Worm (Caenorhabditis elegans) whole organism, early embryonic: Measurements from ENCODE around the gene C28D4.10.

Experiments used
- B0310.2 ChIP-seq: sonication (generic microtip); optimal IDR thresholded peaks from 2 replicates; lab custom pipeline; 2016; ENCODE audit warnings: mild to moderate bottlenecking, missing genetic modification characterization, missing compliant biosample characterization
- F13C5.2 ChIP-seq: sonication (generic microtip); optimal IDR thresholded peaks from 2 replicates; lab custom pipeline; 2017; ENCODE audit warnings: mild to moderate bottlenecking, missing genetic modification characterization, inconsistent platforms, missing compliant biosample characterization
- aly-1 ChIP-seq: sonication (generic microtip); optimal IDR thresholded peaks from 2 replicates; lab custom pipeline; 2016; ENCODE audit warnings: missing genetic modification characterization, missing compliant biosample characterization
- ama-1 ChIP-seq: fragments of 150-350 bp; optimal IDR thresholded peaks from 2 replicates; lab custom pipeline; 2014
- ceh-13 ChIP-seq: fragments of 200-800 bp; sonication (Bioruptor generic); optimal IDR thresholded peaks from 2 replicates; lab custom pipeline; 2018; ENCODE audit warnings: mild to moderate bottlenecking, missing genetic modification characterization, missing compliant biosample characterization
- ceh-36 ChIP-seq: sonication (generic microtip); optimal IDR thresholded peaks from 2 replicates; lab custom pipeline; 2016; ENCODE audit warnings: missing genetic modification characterization, inconsistent platforms, missing compliant biosample characterization
- ets-7 ChIP-seq: sonication (generic microtip); optimal IDR thresholded peaks from 2 replicates; lab custom pipeline; 2016; ENCODE audit warnings: missing genotype, missing genetic modification characterization, missing compliant biosample characterization
- flt-1 ChIP-seq: fragments of 200-800 bp; sonication (Bioruptor generic); IDR thresholded peaks from 2 replicates; pipeline ENCODE4 v1.3.6; 2022; ENCODE audit warnings: missing genetic modification characterization, missing compliant biosample characterization
- hmbx-1 ChIP-seq: sonication (generic microtip); optimal IDR thresholded peaks from 2 replicates; lab custom pipeline; 2016; ENCODE audit warnings: mild to moderate bottlenecking, missing genetic modification characterization, missing compliant biosample characterization
- hmg-4 ChIP-seq: fragments of 200-800 bp; sonication (Bioruptor generic); optimal IDR thresholded peaks from 2 replicates; lab custom pipeline; 2018; ENCODE audit warnings: mild to moderate bottlenecking, missing genetic modification characterization, missing compliant biosample characterization
- hnd-1 ChIP-seq: sonication (generic microtip); optimal IDR thresholded peaks from 2 replicates; lab custom pipeline; 2016; ENCODE audit warnings: missing genetic modification characterization, missing compliant biosample characterization
- pes-1 ChIP-seq: fragments of 200-800 bp; sonication (Bioruptor generic); IDR thresholded peaks from 2 replicates; pipeline ENCODE4 v1.3.6; 2022; ENCODE audit warnings: missing genetic modification reagents, missing genetic modification characterization, missing compliant biosample characterization
- scrt-1 ChIP-seq: fragments of 200-800 bp; sonication (Bioruptor generic); IDR thresholded peaks from 2 replicates; pipeline ENCODE4 v1.3.6; 2022; ENCODE audit warnings: missing genetic modification characterization, missing compliant biosample characterization
- sea-1 ChIP-seq: fragments of 200-800 bp; sonication (Bioruptor generic); conservative IDR thresholded peaks from 2 replicates; pipeline ENCODE4 v1.3.6; 2022; ENCODE audit warnings: missing genetic modification characterization, missing compliant biosample characterization
- tbx-11 ChIP-seq: fragments of 200-800 bp; sonication (Bioruptor generic); IDR thresholded peaks from 2 replicates; pipeline ENCODE4 v1.3.6; 2022; ENCODE audit warnings: missing genetic modification characterization, missing compliant biosample characterization
- tbx-37 ChIP-seq: fragments of 200-800 bp; sonication (Bioruptor generic); conservative IDR thresholded peaks from 2 replicates; pipeline ENCODE4 v1.3.6; 2022; ENCODE audit warnings: missing genetic modification reagents, missing genetic modification characterization, missing compliant biosample characterization
- tra-4 ChIP-seq: sonication (generic microtip); optimal IDR thresholded peaks from 2 replicates; lab custom pipeline; 2017; ENCODE audit warnings: missing genetic modification characterization, missing compliant biosample characterization

The C28D4.10 gene

DNA sequence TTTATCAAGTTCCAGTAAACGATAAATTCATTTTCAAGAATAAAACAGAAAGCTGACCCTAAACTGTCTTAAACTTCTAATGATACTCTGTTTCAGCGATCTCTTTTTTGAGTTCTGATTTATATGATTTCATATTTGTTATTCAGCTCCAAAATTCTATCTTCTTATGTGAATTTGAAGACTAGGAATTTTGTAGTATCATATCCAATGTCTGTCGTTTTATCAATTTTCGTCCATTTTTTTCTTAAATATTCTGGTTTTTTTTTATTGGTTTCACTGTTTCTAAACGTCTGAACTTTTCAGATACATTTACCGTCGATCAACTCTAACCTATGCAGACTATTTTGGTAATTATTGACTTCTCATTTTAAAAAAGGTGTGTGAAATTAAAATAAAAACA lies 13.3 kb upstream of the C28D4.10 start, which contains the start of the genes nhr-138 and C28D4.18:
TSS of gene nhr-138 (plus strand) at position 304 of the 400 bp plus-strand sequence.
TSS of gene C28D4.18 (plus strand) at position 333 of the 400 bp plus-strand sequence.
- no peak for TF ChIP-seq scrt-1
- no peak for TF ChIP-seq hmbx-1 (tag; lab: Kevin White, UChicago)
- no peak for TF ChIP-seq tbx-11 (GFP tag; lab: Robert Waterston, UW)
- TF ChIP-seq sea-1 (GFP tag; lab: Robert Waterston, UW) = no peak
- TF ChIP-seq hmg-4 = no peak
- TF ChIP-seq pes-1 (GFP tag; lab: Robert Waterston, UW) = no peak
- no peak for TF ChIP-seq tra-4
- TF ChIP-seq F13C5.2 = no peak
- TF ChIP-seq B0310.2 (tag; lab: Kevin White, UChicago) = no peak
- no peak for TF ChIP-seq ets-7 (tag; lab: Kevin White, UChicago)
- TF ChIP-seq aly-1 = no peak
- no peak for TF ChIP-seq ceh-13 (GFP tag; lab: Kevin White, UChicago)
- no peak for TF ChIP-seq ceh-36 (tag; lab: Kevin White, UChicago)
- no peak for TF ChIP-seq tbx-37 (GFP tag; lab: Robert Waterston, UW)

- TF ChIP-seq sea-1 (GFP tag; lab: Robert Waterston, UW) (no peak), flt-1 (GFP tag; lab: Robert Waterston, UW) (no peak), ceh-36 (tag; lab: Kevin White, UChicago) (no peak), F13C5.2 (no peak), tbx-11 (GFP tag; lab: Robert Waterston, UW) (no peak), tra-4 (no peak), tbx-37 (GFP tag; lab: Robert Waterston, UW) (no peak), B0310.2 (tag; lab: Kevin White, UChicago) (no peak), hnd-1 (tag; lab: Kevin White, UChicago) (no peak), ets-7 (tag; lab: Kevin White, UChicago) (no peak), scrt-1 (no peak), ama-1 (no peak)
These were observed 12.8 kb upstream of the C28D4.10 start for ce11 chrIV:9725468-9725985.

DNA sequence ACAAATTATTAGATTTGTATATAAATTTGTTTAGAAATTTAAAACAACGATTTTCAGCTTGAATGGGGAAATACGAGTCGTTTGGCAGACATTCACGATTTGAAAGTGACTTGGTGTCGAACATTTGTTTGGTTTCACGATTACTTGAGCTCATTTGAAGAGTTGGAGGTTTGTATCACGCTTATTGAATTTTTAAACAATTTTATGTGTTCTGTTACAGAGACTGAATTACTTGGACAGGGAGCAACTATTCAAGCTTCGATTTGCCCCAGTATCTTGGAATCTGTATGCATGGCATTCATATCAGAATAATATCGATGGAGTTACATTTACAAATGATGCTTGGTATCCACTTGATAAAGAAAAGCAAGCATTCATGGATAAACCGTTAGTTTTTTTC lies 11.1 kb upstream of the C28D4.10 start:
- TF ChIP-seq tbx-11 (GFP tag; lab: Robert Waterston, UW) = no peak

DNA sequence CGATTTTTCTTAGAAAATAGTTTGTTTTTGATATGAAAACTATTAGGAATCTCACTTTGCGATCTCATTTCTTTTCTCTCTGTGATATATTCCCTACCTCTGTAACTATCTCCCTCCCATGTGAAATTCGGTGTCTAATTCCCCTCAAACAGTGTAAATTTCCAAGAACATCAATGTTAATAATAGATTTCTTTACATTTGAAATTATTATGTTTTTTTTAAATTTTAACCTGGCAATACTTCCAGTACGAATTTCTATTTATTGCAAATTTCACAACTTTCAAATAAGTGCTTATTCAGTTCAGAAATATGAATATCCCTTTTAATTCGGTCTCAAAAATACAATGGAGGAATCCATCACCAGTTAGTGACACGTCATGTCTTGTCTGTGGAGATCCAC lies 9.9 kb upstream of the C28D4.10 start, which contains the start of gene nhr-100:
TSS of gene nhr-100 (plus strand) at position 301 of the 400 bp plus-strand sequence.
- TF ChIP-seq pes-1 (GFP tag; lab: Robert Waterston, UW) = no peak
- no peak for TF ChIP-seq ceh-36 (tag; lab: Kevin White, UChicago)
- TF ChIP-seq F13C5.2 = no peak
- no peak for TF ChIP-seq B0310.2 (tag; lab: Kevin White, UChicago)
- TF ChIP-seq hnd-1 (tag; lab: Kevin White, UChicago) = no peak
- no peak for TF ChIP-seq hmbx-1 (tag; lab: Kevin White, UChicago)
- no peak for TF ChIP-seq tbx-11 (GFP tag; lab: Robert Waterston, UW)
- TF ChIP-seq ama-1 = no peak
- no peak for TF ChIP-seq hmg-4
- no peak for TF ChIP-seq sea-1 (GFP tag; lab: Robert Waterston, UW)
- no peak for TF ChIP-seq tbx-37 (GFP tag; lab: Robert Waterston, UW)

ce11 chrIV:9733904-9734303 lies 4.4 kb upstream of the C28D4.10 start:
- TF ChIP-seq tra-4 = no peak
- no peak for TF ChIP-seq ets-7 (tag; lab: Kevin White, UChicago)
- TF ChIP-seq hnd-1 (tag; lab: Kevin White, UChicago) = no peak
- no peak for TF ChIP-seq ceh-36 (tag; lab: Kevin White, UChicago)
- no peak for TF ChIP-seq hmg-4
- no peak for TF ChIP-seq tbx-11 (GFP tag; lab: Robert Waterston, UW)
- TF ChIP-seq tbx-37 (GFP tag; lab: Robert Waterston, UW) = no peak
- TF ChIP-seq pes-1 (GFP tag; lab: Robert Waterston, UW) = no peak
- no peak for TF ChIP-seq scrt-1
- TF ChIP-seq hmbx-1 (tag; lab: Kevin White, UChicago) = no peak
- no peak for TF ChIP-seq aly-1
- no peak for TF ChIP-seq ama-1
- TF ChIP-seq sea-1 (GFP tag; lab: Robert Waterston, UW) = no peak
- no peak for TF ChIP-seq F13C5.2
- TF ChIP-seq ceh-13 (GFP tag; lab: Kevin White, UChicago) = no peak

DNA sequence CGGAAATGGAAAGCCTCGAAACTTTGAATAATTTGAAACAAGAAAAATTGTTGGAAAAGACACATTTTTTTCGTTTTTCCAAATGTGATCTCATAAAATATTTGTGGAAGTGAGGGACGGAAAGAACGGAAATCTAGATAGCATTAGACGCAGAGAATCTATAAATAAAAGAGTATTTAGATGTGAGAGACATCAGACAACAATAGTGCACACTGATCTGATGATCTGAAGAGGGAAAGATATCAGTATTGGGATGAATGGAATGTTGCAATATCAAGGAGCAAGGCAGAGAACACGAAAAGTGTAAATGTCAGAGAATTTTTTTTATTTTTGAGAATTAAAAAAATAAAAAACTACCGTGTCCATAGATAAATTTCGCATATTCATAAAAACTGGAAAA lies 3.4 kb upstream of the C28D4.10 start:
- TF ChIP-seq ceh-36 (tag; lab: Kevin White, UChicago) = no peak
- TF ChIP-seq pes-1 (GFP tag; lab: Robert Waterston, UW) = no peak
- no peak for TF ChIP-seq tbx-37 (GFP tag; lab: Robert Waterston, UW)
- TF ChIP-seq hnd-1 (tag; lab: Kevin White, UChicago) = no peak
- TF ChIP-seq F13C5.2 = no peak
- TF ChIP-seq aly-1 = no peak
- no peak for TF ChIP-seq flt-1 (GFP tag; lab: Robert Waterston, UW)
- TF ChIP-seq sea-1 (GFP tag; lab: Robert Waterston, UW) = no peak
- TF ChIP-seq tra-4 = no peak
- no peak for TF ChIP-seq tbx-11 (GFP tag; lab: Robert Waterston, UW)
- no peak for TF ChIP-seq B0310.2 (tag; lab: Kevin White, UChicago)
- TF ChIP-seq scrt-1 = no peak
- TF ChIP-seq ceh-13 (GFP tag; lab: Kevin White, UChicago) = no peak
- TF ChIP-seq hmg-4 = no peak
- no peak for TF ChIP-seq ets-7 (tag; lab: Kevin White, UChicago)
- no peak for TF ChIP-seq ama-1
- TF ChIP-seq hmbx-1 (tag; lab: Kevin White, UChicago) = no peak

DNA sequence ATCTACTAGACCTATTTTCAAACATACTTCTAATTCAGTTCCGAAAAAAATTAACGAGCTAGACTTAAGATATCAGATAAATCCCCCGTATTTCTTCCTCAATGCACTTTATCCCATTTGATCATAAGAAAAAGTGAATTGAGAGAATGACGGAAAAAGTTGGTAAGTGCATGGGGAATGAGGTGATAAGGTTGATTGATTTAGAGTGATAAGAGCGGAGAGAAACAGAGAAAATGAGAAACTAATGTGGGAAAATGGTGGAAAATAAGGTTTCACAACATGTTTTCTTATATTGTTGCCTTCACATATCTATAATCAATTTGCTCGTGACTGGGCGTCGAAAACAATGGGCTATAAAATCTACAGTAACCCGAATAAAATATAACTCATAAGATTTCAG lies 2.5 kb upstream of the C28D4.10 start:
- TF ChIP-seq B0310.2 (tag; lab: Kevin White, UChicago) (no peak), aly-1 (no peak), ama-1 (no peak), tbx-37 (GFP tag; lab: Robert Waterston, UW) (no peak), ceh-36 (tag; lab: Kevin White, UChicago) (no peak), ceh-13 (GFP tag; lab: Kevin White, UChicago) (no peak), hnd-1 (tag; lab: Kevin White, UChicago) (no peak), tbx-11 (GFP tag; lab: Robert Waterston, UW) (no peak), tra-4 (no peak), hmbx-1 (tag; lab: Kevin White, UChicago) (no peak), pes-1 (GFP tag; lab: Robert Waterston, UW) (no peak), scrt-1 (no peak)
